Worm (Caenorhabditis elegans) whole organism, L1 larva: ENCODE results near the gene nlp-79.

Experiments used
- blmp-1 ChIP-seq: fragments of 150-350 bp; optimal IDR thresholded peaks from 2 replicates; lab custom pipeline; 2014; ENCODE audit warnings: missing biosample characterization, missing genetic modification characterization
- dpl-1 ChIP-seq, 3 experiments: fragments of 150-350 bp in 2 of 3; sonication (generic microtip) in 1 of 3; optimal IDR thresholded peaks; 2 replicates each; lab custom pipeline; 2014 to 2017; ENCODE audit warnings: missing biosample characterization in 3 of 3, missing genetic modification characterization in 3 of 3, missing genetic modification reagents in 3 of 3
- ets-5 ChIP-seq: fragments of 200-800 bp; sonication (Bioruptor generic); IDR thresholded peaks from 2 replicates; pipeline ENCODE4 v1.3.6; 2022; ENCODE audit warnings: missing genetic modification characterization, missing compliant biosample characterization
- grh-1 ChIP-seq: fragments of 200-800 bp; sonication (Bioruptor generic); IDR thresholded peaks from 2 replicates; pipeline ENCODE4 v1.3.6; 2022; ENCODE audit warnings: missing genetic modification reagents, missing genetic modification characterization, missing compliant biosample characterization
- ztf-4 ChIP-seq: fragments of 150-350 bp; optimal IDR thresholded peaks from 2 replicates; lab custom pipeline; 2014; ENCODE audit warnings: missing biosample characterization, missing genetic modification characterization

nlp-79 gene

DNA sequence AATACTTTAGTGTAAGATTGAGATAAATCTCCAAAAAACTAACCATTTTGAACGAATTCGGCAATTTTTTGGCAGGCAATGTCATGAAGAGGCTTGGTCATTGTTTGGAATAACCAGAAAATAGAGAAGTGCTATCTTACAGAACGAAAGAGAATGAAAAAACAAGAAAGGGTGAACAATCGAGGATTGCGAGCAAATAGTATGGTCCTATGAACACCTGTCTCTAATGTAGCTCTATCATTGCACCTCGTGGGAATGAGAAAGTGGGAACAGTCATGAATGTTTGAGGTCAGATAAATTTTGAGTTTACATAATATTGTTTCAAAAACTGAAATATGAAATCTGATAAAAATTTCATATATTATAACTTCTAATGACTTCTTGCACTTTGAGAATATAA is 47.9 kb downstream of the nlp-79 start, which contains the start of gene C48D1.1:
TSS of gene C48D1.1 (minus strand) at position 101 of the 400 bp plus-strand sequence.
- no peak for TF ChIP-seq grh-1 (GFP tag; lab: Robert Waterston, UW)
- TF ChIP-seq blmp-1 (tag; lab: Kevin White, UChicago), result no peak
- no peak for TF ChIP-seq ets-5 (GFP tag; lab: Robert Waterston, UW)
- no peak for TF ChIP-seq ztf-4 (tag; lab: Kevin White, UChicago)
- no peak for TF ChIP-seq dpl-1 (GFP tag; optimal IDR thresholded peaks at IDR 0.05; lab: Kevin White, UChicago)
- TF ChIP-seq, all 84 proteins: peak for 0
